Fruit fly (Drosophila melanogaster): ENCODE data around the gene Lsd-2.

Lsd-2 gene

dm6 chrX:15021021-15021477 is 55.0 kb downstream of the Lsd-2 start (continued):
- TF ChIP-seq CG9727 (GFP tag; optimal IDR thresholded peaks at IDR 0.05) (peak; percentile 87), Hey (tag; optimal IDR thresholded peaks at IDR 0.05) (no peak), CG11696 (GFP tag; IDR thresholded peaks at IDR 0.05) (peak; percentile 48; the same call in 1 of the 2 replicates), sc (optimal IDR thresholded peaks at IDR 0.05) (no peak), sc (GFP tag; optimal IDR thresholded peaks at IDR 0.05) (peak; percentile 87), Lim3 (GFP tag; IDR thresholded peaks at IDR 0.05) (no peak), dati (GFP tag; IDR thresholded peaks at IDR 0.05) (no peak), klu (GFP tag; IDR thresholded peaks at IDR 0.05) (peak; percentile 43; the same call in 1 of the 2 replicates), da (GFP tag; optimal IDR thresholded peaks at IDR 0.05) (no peak), jing (GFP tag; optimal IDR thresholded peaks at IDR 0.05) (peak; percentile 54), CG17802 (tag; optimal IDR thresholded peaks at IDR 0.05) (peak; percentile 67), luna (GFP tag; optimal IDR thresholded peaks at IDR 0.05) (no peak), HHEX (GFP tag; optimal IDR thresholded peaks at IDR 0.05) (peak; percentile 76), Taf1 (GFP tag; IDR thresholded peaks at IDR 0.05) (no peak), peb (GFP tag; IDR thresholded peaks at IDR 0.05) (peak; percentile 60; the same call in 1 of the 2 replicates), CG5953 (GFP tag; IDR thresholded peaks at IDR 0.05) (peak; percentile 53; the same call in 1 of the 2 replicates), PHDP (tag; optimal IDR thresholded peaks at IDR 0.05) (peak; percentile 83), Ssrp (tag; optimal IDR thresholded peaks at IDR 0.05) (peak; percentile 92), CG6175 (GFP tag; IDR thresholded peaks at IDR 0.05) (no peak), cato (GFP tag; optimal IDR thresholded peaks at IDR 0.05; ENCODE audit: borderline replicate concordance) (peak; percentile 25), CG17359 (tag; optimal IDR thresholded peaks at IDR 0.05) (peak; percentile 91), CG15269 (tag; optimal IDR thresholded peaks at IDR 0.05) (peak; percentile 76), CG12155 (GFP tag; optimal IDR thresholded peaks at IDR 0.05) (peak; percentile 53), bab2 (GFP tag; optimal IDR thresholded peaks at IDR 0.05) (no peak), Atf6 (GFP tag; IDR thresholded peaks at IDR 0.05) (peak; percentile 64), tin (GFP tag; optimal IDR thresholded peaks at IDR 0.05) (peak; percentile 78), TFAM (GFP tag; optimal IDR thresholded peaks at IDR 0.05) (peak; percentile 41), CG15011 (GFP tag; optimal IDR thresholded peaks at IDR 0.05) (peak; percentile 37), CG12219 (GFP tag; optimal IDR thresholded peaks at IDR 0.05) (peak; percentile 47), CG8765 (GFP tag; IDR thresholded peaks at IDR 0.05) (peak; percentile 19; the same call in 1 of the 2 replicates), Fer2 (tag; optimal IDR thresholded peaks at IDR 0.05) (peak; percentile 41), CG8388 (GFP tag; optimal IDR thresholded peaks at IDR 0.05) (peak; percentile 95), CG4707 (GFP tag; optimal IDR thresholded peaks at IDR 0.05) (peak; percentile 80), CG30020 (tag; optimal IDR thresholded peaks at IDR 0.05) (peak; percentile 68), CG2712 (tag; optimal IDR thresholded peaks at IDR 0.05) (peak; percentile 97), ttk (GFP tag; IDR thresholded peaks at IDR 0.05) (peak; percentile 86), CG17385 (GFP tag; optimal IDR thresholded peaks at IDR 0.05) (peak; percentile 76), Nf-YB (GFP tag; optimal IDR thresholded peaks at IDR 0.05) (peak; percentile 72), aop (GFP tag; IDR thresholded peaks at IDR 0.05) (no peak), CG16815 (GFP tag; optimal IDR thresholded peaks at IDR 0.05) (peak; percentile 82), bowl (GFP tag; IDR thresholded peaks at IDR 0.05) (0 out of 2 replicates have a peak, but pooled peaks have one; percentile 9), CG11560 (tag; IDR thresholded peaks at IDR 0.05) (no peak), Opbp (GFP tag; IDR thresholded peaks at IDR 0.05; ENCODE audit: partially characterized antibody) (0 out of 3 replicates have a peak, but pooled peaks have one; percentile 10), sens-2 (GFP tag; IDR thresholded peaks at IDR 0.05) (0 out of 2 replicates have a peak, but pooled peaks have one; percentile 32), Dad (GFP tag; optimal IDR thresholded peaks at IDR 0.05) (no peak), Fer3 (tag; optimal IDR thresholded peaks at IDR 0.05) (peak; percentile 73), CG6765 (GFP tag; optimal IDR thresholded peaks at IDR 0.05) (peak; percentile 2), CG31365 (tag; optimal IDR thresholded peaks at IDR 0.05) (no peak), E2f1 (GFP tag; IDR thresholded peaks at IDR 0.05) (peak; percentile 60), CG1529 (GFP tag; optimal IDR thresholded peaks at IDR 0.05) (peak; percentile 77), CG9215 (GFP tag; IDR thresholded peaks at IDR 0.05) (peak; percentile 55)
